Fruit fly (Drosophila melanogaster) whole organism, embryonic: ENCODE measurements around the gene plx.

ENCODE experiments used
- Ada2b ChIP-seq: fragments of 200-800 bp; sonication (Bioruptor generic); IDR thresholded peaks from 2 replicates; pipeline ENCODE4 v1.3.6; 2022; ENCODE audit warnings: missing biosample characterization, missing genetic modification characterization
- Bgb ChIP-seq: fragments of 200-800 bp; sonication (Bioruptor generic); IDR thresholded peaks from 2 replicates; pipeline ENCODE4 v1.3.6; 2022; ENCODE audit warnings: missing biosample characterization, missing genetic modification characterization; ENCODE audit not compliant: partially characterized antibody
- CG10147 ChIP-seq: fragments of 200-800 bp; sonication (Bioruptor generic); optimal IDR thresholded peaks from 2 replicates; lab custom pipeline; 2019; ENCODE audit warnings: missing biosample characterization, mild to moderate bottlenecking, missing genetic modification characterization, moderate library complexity
- CG1024 ChIP-seq: fragments of 200-800 bp; sonication (Bioruptor generic); IDR thresholded peaks from 2 replicates; pipeline ENCODE4 v1.3.6; 2022; ENCODE audit warnings: missing biosample characterization, missing genetic modification characterization
- CG10543 ChIP-seq: fragments of 200-800 bp; sonication (Bioruptor generic); optimal IDR thresholded peaks from 3 replicates; lab custom pipeline; 2017; ENCODE audit warnings: missing biosample characterization, mild to moderate bottlenecking, missing genetic modification characterization, moderate library complexity
- CG11093 ChIP-seq: fragments of 200-800 bp; sonication (Bioruptor generic); IDR thresholded peaks from 3 replicates; pipeline ENCODE4 v1.3.6; 2022; ENCODE audit warnings: missing biosample characterization, missing genetic modification characterization
- CG11456 ChIP-seq: fragments of 200-800 bp; sonication (Bioruptor generic); IDR thresholded peaks from 3 replicates; pipeline ENCODE4 v1.3.6; 2022; ENCODE audit warnings: missing biosample characterization, missing genetic modification characterization
- CG13775 ChIP-seq: fragments of 200-800 bp; sonication (Bioruptor generic); optimal IDR thresholded peaks from 3 replicates; lab custom pipeline; 2017; ENCODE audit warnings: missing biosample characterization, mild to moderate bottlenecking, missing genetic modification characterization
- CG16815 ChIP-seq: fragments of 200-800 bp; sonication (Bioruptor generic); optimal IDR thresholded peaks from 3 replicates; lab custom pipeline; 2017; ENCODE audit warnings: missing biosample characterization, mild to moderate bottlenecking, missing genetic modification characterization
- CG17186 ChIP-seq: fragments of 200-800 bp; sonication (Bioruptor generic); optimal IDR thresholded peaks from 3 replicates; lab custom pipeline; 2017; ENCODE audit warnings: missing biosample characterization, missing genetic modification reagents, missing genetic modification characterization
- CG17359 ChIP-seq: fragments of 200-800 bp; sonication (Bioruptor generic); optimal IDR thresholded peaks from 3 replicates; lab custom pipeline; 2018; ENCODE audit warnings: missing biosample characterization, mild to moderate bottlenecking, missing genetic modification characterization, moderate library complexity
- CG17912 ChIP-seq: fragments of 200-800 bp; sonication (Bioruptor generic); optimal IDR thresholded peaks from 2 replicates; lab custom pipeline; 2018; ENCODE audit warnings: missing biosample characterization, mild to moderate bottlenecking, missing genetic modification characterization
- CG1832 ChIP-seq: fragments of 200-800 bp; sonication (Bioruptor generic); optimal IDR thresholded peaks from 2 replicates; lab custom pipeline; 2017; ENCODE audit warnings: missing biosample characterization, mild to moderate bottlenecking, missing genetic modification characterization, inconsistent platforms
- CG18764 ChIP-seq: fragments of 200-800 bp; sonication (Bioruptor generic); optimal IDR thresholded peaks from 3 replicates; lab custom pipeline; 2016; ENCODE audit warnings: missing biosample characterization, missing genetic modification characterization
- CG2199 ChIP-seq: fragments of 200-800 bp; sonication (Bioruptor generic); IDR thresholded peaks from 3 replicates; pipeline ENCODE4 v1.3.6; 2022; ENCODE audit warnings: missing biosample characterization, missing genetic modification characterization
- CG30403 ChIP-seq: fragments of 200-800 bp; sonication (Bioruptor generic); optimal IDR thresholded peaks from 3 replicates; lab custom pipeline; 2016; ENCODE audit warnings: missing biosample characterization, missing genetic modification characterization
- CG31365 ChIP-seq: fragments of 200-800 bp; sonication (Bioruptor generic); optimal IDR thresholded peaks from 2 replicates; lab custom pipeline; 2018; ENCODE audit warnings: missing biosample characterization, mild to moderate bottlenecking, missing genetic modification characterization
- CG3163 ChIP-seq: fragments of 200-800 bp; sonication (Bioruptor generic); optimal IDR thresholded peaks from 3 replicates; lab custom pipeline; 2016; ENCODE audit warnings: missing biosample characterization, missing genetic modification characterization
- CG33213 ChIP-seq: fragments of 200-800 bp; sonication (Bioruptor generic); optimal IDR thresholded peaks from 3 replicates; lab custom pipeline; 2016; ENCODE audit warnings: missing biosample characterization, missing genetic modification characterization
- CG33557 ChIP-seq: fragments of 200-800 bp; sonication (Bioruptor generic); optimal IDR thresholded peaks from 2 replicates; lab custom pipeline; 2019; ENCODE audit warnings: missing biosample characterization, mild to moderate bottlenecking, missing genetic modification characterization, moderate library complexity
- CG4730 ChIP-seq: fragments of 200-800 bp; sonication (Bioruptor generic); IDR thresholded peaks from 2 replicates; pipeline ENCODE4 v1.3.6; 2022; ENCODE audit warnings: missing biosample characterization, missing genetic modification characterization
- CG4820 ChIP-seq: fragments of 200-800 bp; sonication (Bioruptor generic); optimal IDR thresholded peaks from 3 replicates; lab custom pipeline; 2016; ENCODE audit warnings: missing biosample characterization, missing genetic modification characterization
- CG6791 ChIP-seq: fragments of 200-800 bp; sonication (Bioruptor generic); IDR thresholded peaks from 3 replicates; pipeline ENCODE4 v1.3.6; 2022; ENCODE audit warnings: missing biosample characterization, missing genetic modification characterization; ENCODE audit not compliant: partially characterized antibody
- CG8388 ChIP-seq: fragments of 200-800 bp; sonication (Bioruptor generic); optimal IDR thresholded peaks from 2 replicates; lab custom pipeline; 2019; ENCODE audit warnings: missing biosample characterization, mild to moderate bottlenecking, missing genetic modification characterization, moderate library complexity
- D ChIP-seq, 2 experiments: fragments of 200-800 bp in 1 of 2; fragments of >200 bp in 1 of 2; sonication (Bioruptor generic) in 1 of 2; optimal IDR thresholded peaks; 2 replicates in 1 of 2; 3 replicates in 1 of 2; lab custom pipeline; 2017; ENCODE audit warnings: mild to moderate bottlenecking in 1 of 2, missing biosample characterization in 1 of 2, missing genetic modification characterization in 1 of 2, missing genetic modification reagents in 1 of 2
- Doc3 ChIP-seq: fragments of 200-800 bp; sonication (Bioruptor generic); IDR thresholded peaks from 3 replicates; pipeline ENCODE4 v1.3.6; 2022; ENCODE audit warnings: missing biosample characterization, missing genetic modification characterization; ENCODE audit not compliant: partially characterized antibody
- ERR ChIP-seq: fragments of 200-800 bp; sonication (Bioruptor generic); optimal IDR thresholded peaks from 2 replicates; lab custom pipeline; 2016; ENCODE audit warnings: missing biosample characterization, missing genetic modification characterization
- Gsc ChIP-seq: fragments of 200-800 bp; sonication (Bioruptor generic); IDR thresholded peaks from 2 replicates; pipeline ENCODE4 v1.3.6; 2022; ENCODE audit warnings: missing biosample characterization, missing genetic modification characterization
- MBD-R2 ChIP-seq: fragments of 200-800 bp; sonication (Bioruptor generic); IDR thresholded peaks from 2 replicates; pipeline ENCODE4 v1.3.6; 2022; ENCODE audit warnings: missing biosample characterization, missing genetic modification characterization
- MESR4 ChIP-seq: fragments of 200-800 bp; sonication (Bioruptor generic); optimal IDR thresholded peaks from 2 replicates; lab custom pipeline; 2018; ENCODE audit warnings: missing biosample characterization, mild to moderate bottlenecking, missing genetic modification characterization, moderate library complexity
- Mad ChIP-seq: fragments of 200-800 bp; sonication (Bioruptor generic); optimal IDR thresholded peaks from 2 replicates; lab custom pipeline; 2016; ENCODE audit warnings: missing biosample characterization, missing genetic modification characterization
- Myb ChIP-seq: fragments of 200-800 bp; sonication (Bioruptor generic); optimal IDR thresholded peaks from 2 replicates; lab custom pipeline; 2016; ENCODE audit warnings: missing biosample characterization, missing genetic modification characterization
- Sox102F ChIP-seq: fragments of 200-800 bp; sonication (Bioruptor generic); optimal IDR thresholded peaks from 2 replicates; lab custom pipeline; 2018; ENCODE audit warnings: missing biosample characterization, mild to moderate bottlenecking, missing genetic modification characterization, moderate library complexity
- Spps ChIP-seq: fragments of 200-800 bp; sonication (Bioruptor generic); optimal IDR thresholded peaks from 2 replicates; lab custom pipeline; 2018; ENCODE audit warnings: missing biosample characterization, mild to moderate bottlenecking, missing genetic modification characterization
- Usf ChIP-seq: fragments of 200-800 bp; sonication (Bioruptor generic); optimal IDR thresholded peaks from 2 replicates; lab custom pipeline; 2017; ENCODE audit warnings: missing genotype, missing biosample characterization, missing genetic modification characterization
- Xrp1 ChIP-seq: fragments of 200-800 bp; sonication (Bioruptor generic); IDR thresholded peaks from 2 replicates; pipeline ENCODE4 v1.3.6; 2022; ENCODE audit warnings: missing biosample characterization, missing genetic modification characterization
- bcd ChIP-seq: fragments of 200-800 bp; sonication (Bioruptor generic); optimal IDR thresholded peaks from 2 replicates; lab custom pipeline; 2017; ENCODE audit warnings: missing biosample characterization, mild to moderate bottlenecking, missing genetic modification characterization
- cato ChIP-seq: fragments of 200-800 bp; sonication (Bioruptor generic); optimal IDR thresholded peaks from 2 replicates; lab custom pipeline; 2016; ENCODE audit warnings: missing biosample characterization, missing genetic modification characterization, borderline replicate concordance
- chinmo ChIP-seq: fragments of 200-800 bp; sonication (Bioruptor generic); IDR thresholded peaks from 4 replicates; pipeline ENCODE4 v1.3.6; 2022; ENCODE audit warnings: missing biosample characterization, missing genetic modification characterization; ENCODE audit not compliant: partially characterized antibody
- chm ChIP-seq: fragments of 200-800 bp; sonication (Bioruptor generic); IDR thresholded peaks from 2 replicates; pipeline ENCODE4 v1.3.6; 2022; ENCODE audit warnings: missing biosample characterization, missing genetic modification characterization
- crp ChIP-seq, 2 experiments: fragments of 200-800 bp; sonication (Bioruptor generic); optimal IDR thresholded peaks; 2 replicates in 1 of 2; 3 replicates in 1 of 2; lab custom pipeline; 2017; ENCODE audit warnings: missing biosample characterization in 2 of 2, missing genetic modification characterization in 2 of 2, mild to moderate bottlenecking in 1 of 2, moderate library complexity in 1 of 2
- kay ChIP-seq: fragments of 200-800 bp; sonication (Bioruptor generic); optimal IDR thresholded peaks from 2 replicates; lab custom pipeline; 2016; ENCODE audit warnings: missing biosample characterization, missing genetic modification characterization
- ken ChIP-seq: fragments of 200-800 bp; sonication (Bioruptor generic); IDR thresholded peaks from 3 replicates; pipeline ENCODE4 v1.3.6; 2022; ENCODE audit warnings: missing biosample characterization, missing genetic modification characterization
- lov ChIP-seq, 2 experiments: fragments of 200-800 bp in 1 of 2; fragments of >200 bp in 1 of 2; sonication (Bioruptor generic) in 1 of 2; IDR thresholded peaks in 1 of 2; optimal IDR thresholded peaks in 1 of 2; 2 replicates in 1 of 2; 3 replicates in 1 of 2; pipeline versions ENCODE4 v1.3.6 to Lab custom; 2017 to 2022; ENCODE audit warnings: missing biosample characterization in 1 of 2, missing genetic modification characterization in 1 of 2
- org-1 ChIP-seq: fragments of 200-800 bp; sonication (Bioruptor generic); optimal IDR thresholded peaks from 2 replicates; lab custom pipeline; 2017; ENCODE audit warnings: missing biosample characterization, missing genetic modification characterization
- otp ChIP-seq: fragments of 200-800 bp; sonication (Bioruptor generic); IDR thresholded peaks from 3 replicates; pipeline ENCODE4, ENCODE4 v1.3.6; 2022; ENCODE audit warnings: missing biosample characterization, missing genetic modification characterization
- slou ChIP-seq: fragments of 200-800 bp; sonication (Bioruptor generic); optimal IDR thresholded peaks from 3 replicates; lab custom pipeline; 2016; ENCODE audit warnings: missing biosample characterization, missing genetic modification characterization
- stc ChIP-seq: fragments of 200-800 bp; sonication (Bioruptor generic); IDR thresholded peaks from 2 replicates; pipeline ENCODE4 v1.3.6; 2022; ENCODE audit warnings: missing biosample characterization, missing genetic modification characterization
- wdn ChIP-seq: fragments of 200-800 bp; sonication (Bioruptor generic); IDR thresholded peaks from 2 replicates; pipeline ENCODE4 v1.3.6; 2022; ENCODE audit warnings: missing biosample characterization, missing genetic modification characterization

The plx gene

dm6 chr3R:5736305-5736869 is 50.7 kb downstream of the plx start, which contains the start of the genes CG2100 and CG1236 (continued):
- TF ChIP-seq CG11093 (GFP tag; lab: Robert Waterston, UW) (0 out of 3 replicates have a peak, but pooled peaks have one; percentile 51), Myb (GFP tag; lab: Kevin White, UChicago) (peak; percentile 32), CG1832 (GFP tag; lab: Kevin White, UChicago) (no peak), Gsc (GFP tag; lab: Robert Waterston, UW) (no peak), CG2199 (GFP tag; lab: Robert Waterston, UW) (no peak), CG4730 (peak; percentile 66), Ada2b (GFP tag; lab: Robert Waterston, UW) (peak; percentile 70), chinmo (GFP tag; lab: Robert Waterston, UW) (no peak), CG17186 (GFP tag; lab: Kevin White, UChicago) (peak; percentile 2), stc (GFP tag; lab: Robert Waterston, UW) (peak; percentile 56), MESR4 (GFP tag; lab: Kevin White, UChicago) (peak; percentile 59), slou (GFP tag; lab: Kevin White, UChicago) (peak; percentile 40), Bgb (GFP tag; lab: Robert Waterston, UW) (no peak), CG17359 (tag; lab: Kevin White, UChicago) (peak; percentile 84), Spps (tag; lab: Kevin White, UChicago) (peak; percentile 76), CG8388 (GFP tag; lab: Kevin White, UChicago) (peak; percentile 90), CG1024 (peak; percentile 27; the same call in 1 of the 2 replicates), bcd (peak; percentile 91), ERR (GFP tag; lab: Kevin White, UChicago) (no peak), CG16815 (peak; percentile 80), cato (GFP tag; lab: Kevin White, UChicago) (peak; percentile 62), kay (GFP tag; lab: Kevin White, UChicago) (peak; percentile 24), wdn (GFP tag; lab: Robert Waterston, UW) (no peak), CG31365 (no peak), CG11456 (GFP tag; lab: Robert Waterston, UW) (peak; percentile 81), Usf (GFP tag; lab: Kevin White, UChicago) (peak; percentile 77), chm (GFP tag; lab: Robert Waterston, UW) (peak; percentile 79), CG30403 (peak; percentile 84), CG10147 (peak; percentile 81), CG17912 (GFP tag; lab: Kevin White, UChicago) (no peak), CG6791 (GFP tag; lab: Robert Waterston, UW) (no peak), D (optimal IDR thresholded peaks at IDR 0.05; lab: Kevin White, UChicago) (no peak), D (GFP tag; optimal IDR thresholded peaks at IDR 0.05; lab: Kevin White, UChicago) (peak; percentile 82), crp (GFP tag; optimal IDR thresholded peaks at IDR 0.05; lab: Kevin White, UChicago) (peak in 1 of 2 experiments; percentile 35), Xrp1 (peak; percentile 83), Sox102F (GFP tag; lab: Kevin White, UChicago) (peak; percentile 90), CG33557 (peak; percentile 86), otp (GFP tag; lab: Robert Waterston, UW) (no peak), MBD-R2 (GFP tag; lab: Robert Waterston, UW) (peak; percentile 72), CG3163 (GFP tag; lab: Kevin White, UChicago) (peak; percentile 4), CG10543 (GFP tag; lab: Kevin White, UChicago) (peak; percentile 59), CG4820 (GFP tag; lab: Kevin White, UChicago) (peak; percentile 79), ken (GFP tag; lab: Robert Waterston, UW) (0 out of 3 replicates have a peak, but pooled peaks have one; percentile 53), Doc3 (GFP tag; lab: Robert Waterston, UW) (no peak), lov (optimal IDR thresholded peaks at IDR 0.05; lab: Kevin White, UChicago) (no peak), lov (GFP tag; IDR thresholded peaks at IDR 0.05; lab: Robert Waterston, UW) (no peak), org-1 (GFP tag; lab: Kevin White, UChicago) (peak; percentile 68), CG13775 (GFP tag; lab: Kevin White, UChicago) (peak; percentile 94), CG33213 (GFP tag; lab: Kevin White, UChicago) (peak; percentile 17), CG18764 (GFP tag; lab: Kevin White, UChicago) (peak; percentile 64), Mad (GFP tag; lab: Kevin White, UChicago) (peak; percentile 23)
